Comparison of ENCODE assay signal across 1 fruit fly cellular context in genomic region chrX:12496930-12497329, dm6.
TF ChIP-seq lines count a peak whose summit lies in the region.

mdu (plus strand) TSS chrX:12497188.

TF ChIP-seq in whole organism, embryonic, 481 proteins besides CTCF, POLR2A, EP300 and RAD21 (continued from another document and continues in another):
- no peak for TF ChIP-seq ATbp (GFP tag; optimal IDR thresholded peaks at IDR 0.05; lab: Kevin White, UChicago)
- no peak for TF ChIP-seq CG13775 (GFP tag; optimal IDR thresholded peaks at IDR 0.05; lab: Kevin White, UChicago)
- TF ChIP-seq CG10543 (GFP tag; optimal IDR thresholded peaks at IDR 0.05; lab: Kevin White, UChicago): peak; percentile 7
- peak; percentile 54 for TF ChIP-seq CG3847 (GFP tag; IDR thresholded peaks at IDR 0.05; lab: Robert Waterston, UW)
- TF ChIP-seq wdn (GFP tag; IDR thresholded peaks at IDR 0.05; lab: Robert Waterston, UW): no peak
- TF ChIP-seq CG17612 (GFP tag; IDR thresholded peaks at IDR 0.05; lab: Robert Waterston, UW): no peak
- no peak for TF ChIP-seq CG7987 (GFP tag; optimal IDR thresholded peaks at IDR 0.05; lab: Kevin White, UChicago)
- TF ChIP-seq Bgb (GFP tag; IDR thresholded peaks at IDR 0.05; lab: Robert Waterston, UW; ENCODE audit: partially characterized antibody): peak; percentile 60
- 0 out of 4 replicates have a peak, but pooled peaks have one; percentile 60 for TF ChIP-seq chinmo (GFP tag; IDR thresholded peaks at IDR 0.05; lab: Robert Waterston, UW; ENCODE audit: partially characterized antibody)
- TF ChIP-seq CG33557 (GFP tag; optimal IDR thresholded peaks at IDR 0.05; lab: Kevin White, UChicago): no peak
- TF ChIP-seq prd (optimal IDR thresholded peaks at IDR 0.05; lab: Kevin White, UChicago): no peak
- peak; percentile 46; the same call in 2 of the 3 replicates for TF ChIP-seq prd (GFP tag; IDR thresholded peaks at IDR 0.05; lab: Robert Waterston, UW)
- TF ChIP-seq CG12942 (GFP tag; optimal IDR thresholded peaks at IDR 0.05; lab: Kevin White, UChicago): peak; percentile 8
- TF ChIP-seq CG10147 (GFP tag; optimal IDR thresholded peaks at IDR 0.05; lab: Kevin White, UChicago): no peak
- peak; percentile 61 for TF ChIP-seq nmo (GFP tag; optimal IDR thresholded peaks at IDR 0.05; lab: Kevin White, UChicago)
- TF ChIP-seq Ptx1 (GFP tag; IDR thresholded peaks at IDR 0.05; lab: Robert Waterston, UW): peak; percentile 53; the same call in 1 of the 2 replicates
- TF ChIP-seq CG7928 (GFP tag; optimal IDR thresholded peaks at IDR 0.05; lab: Kevin White, UChicago): peak; percentile 84
- no peak for TF ChIP-seq cg (GFP tag; optimal IDR thresholded peaks at IDR 0.05; lab: Kevin White, UChicago)
- peak; percentile 71 for TF ChIP-seq CoRest (tag; optimal IDR thresholded peaks at IDR 0.05; lab: Kevin White, UChicago)
- TF ChIP-seq Hmr (GFP tag; optimal IDR thresholded peaks at IDR 0.05; lab: Kevin White, UChicago): peak; percentile 15
- no peak for TF ChIP-seq crp (GFP tag; optimal IDR thresholded peaks at IDR 0.05; lab: Kevin White, UChicago)
- TF ChIP-seq CG10462 (GFP tag; optimal IDR thresholded peaks at IDR 0.05; lab: Kevin White, UChicago): no peak
- no peak for TF ChIP-seq ftz-f1 (GFP tag; optimal IDR thresholded peaks at IDR 0.05; lab: Kevin White, UChicago)
- TF ChIP-seq CG14860 (GFP tag; IDR thresholded peaks at IDR 0.05; lab: Robert Waterston, UW; ENCODE audit: partially characterized antibody): no peak
- no peak for TF ChIP-seq ERR (GFP tag; optimal IDR thresholded peaks at IDR 0.05; lab: Kevin White, UChicago)
- TF ChIP-seq CG16863 (GFP tag; optimal IDR thresholded peaks at IDR 0.05; lab: Kevin White, UChicago): no peak
- no peak for TF ChIP-seq ase (GFP tag; IDR thresholded peaks at IDR 0.05; lab: Robert Waterston, UW)
- no peak for TF ChIP-seq gsb (GFP tag; IDR thresholded peaks at IDR 0.05; lab: Robert Waterston, UW)
- no peak for TF ChIP-seq danr (GFP tag; IDR thresholded peaks at IDR 0.05; lab: Robert Waterston, UW)
- no peak for TF ChIP-seq slp2 (GFP tag; optimal IDR thresholded peaks at IDR 0.05; lab: Kevin White, UChicago)
- TF ChIP-seq Doc3 (GFP tag; IDR thresholded peaks at IDR 0.05; lab: Robert Waterston, UW; ENCODE audit: partially characterized antibody): no peak
- peak; percentile 21 for TF ChIP-seq dmrt11E (tag; optimal IDR thresholded peaks at IDR 0.05; lab: Kevin White, UChicago)
- TF ChIP-seq ab (GFP tag; optimal IDR thresholded peaks at IDR 0.05; lab: Kevin White, UChicago): no peak
- TF ChIP-seq trh (GFP tag; optimal IDR thresholded peaks at IDR 0.05; lab: Kevin White, UChicago): no peak
- 0 out of 2 replicates have a peak, but pooled peaks have one; percentile 14 for TF ChIP-seq ato (GFP tag; IDR thresholded peaks at IDR 0.05; lab: Robert Waterston, UW; ENCODE audit: partially characterized antibody)
- peak; percentile 34; the same call in 1 of the 2 replicates for TF ChIP-seq E2f1 (GFP tag; IDR thresholded peaks at IDR 0.05; lab: Robert Waterston, UW)
- TF ChIP-seq CG9437 (GFP tag; optimal IDR thresholded peaks at IDR 0.05; lab: Kevin White, UChicago): peak; percentile 29
- TF ChIP-seq CG12659 (GFP tag; optimal IDR thresholded peaks at IDR 0.05; lab: Kevin White, UChicago): peak; percentile 36
- no peak for TF ChIP-seq Deaf1 (tag; optimal IDR thresholded peaks at IDR 0.05; lab: Kevin White, UChicago)
- no peak for TF ChIP-seq klu (GFP tag; IDR thresholded peaks at IDR 0.05; lab: Robert Waterston, UW)
- peak; percentile 5 for TF ChIP-seq CG1602 (GFP tag; optimal IDR thresholded peaks at IDR 0.05; lab: Kevin White, UChicago)
- peak; percentile 5 for TF ChIP-seq CG10267 (tag; optimal IDR thresholded peaks at IDR 0.05; lab: Kevin White, UChicago)
- peak; percentile 38; the same call in 1 of the 2 replicates for TF ChIP-seq ranshi (GFP tag; IDR thresholded peaks at IDR 0.05; lab: Robert Waterston, UW)
- TF ChIP-seq Gsc (GFP tag; IDR thresholded peaks at IDR 0.05; lab: Robert Waterston, UW): no peak
- no peak for TF ChIP-seq Awh (GFP tag; IDR thresholded peaks at IDR 0.05; lab: Robert Waterston, UW)
- TF ChIP-seq CG1832 (GFP tag; optimal IDR thresholded peaks at IDR 0.05; lab: Kevin White, UChicago): no peak
- no peak for TF ChIP-seq ro (GFP tag; IDR thresholded peaks at IDR 0.05; lab: Robert Waterston, UW)
- TF ChIP-seq NC2β (GFP tag; optimal IDR thresholded peaks at IDR 0.05; lab: Kevin White, UChicago): no peak
- no peak for TF ChIP-seq salm (tag; optimal IDR thresholded peaks at IDR 0.05; lab: Kevin White, UChicago)
- peak; percentile 42 for TF ChIP-seq sug (tag; optimal IDR thresholded peaks at IDR 0.05; lab: Kevin White, UChicago)
- TF ChIP-seq HmgZ (tag; optimal IDR thresholded peaks at IDR 0.05; lab: Kevin White, UChicago): no peak
- no peak for TF ChIP-seq bsh (GFP tag; optimal IDR thresholded peaks at IDR 0.05; lab: Kevin White, UChicago)
- TF ChIP-seq ac (GFP tag; optimal IDR thresholded peaks at IDR 0.05; lab: Kevin White, UChicago): no peak
- 0 out of 2 replicates have a peak, but pooled peaks have one; percentile 35 for TF ChIP-seq CG32532 (GFP tag; IDR thresholded peaks at IDR 0.05; lab: Robert Waterston, UW)
- TF ChIP-seq tll (GFP tag; optimal IDR thresholded peaks at IDR 0.05; lab: Kevin White, UChicago): no peak
- no peak for TF ChIP-seq CG8359 (GFP tag; optimal IDR thresholded peaks at IDR 0.05; lab: Kevin White, UChicago; ENCODE audit: borderline replicate concordance)
- TF ChIP-seq CG5180 (GFP tag; optimal IDR thresholded peaks at IDR 0.05; lab: Kevin White, UChicago): no peak
- no peak for TF ChIP-seq sisA (GFP tag; IDR thresholded peaks at IDR 0.05; lab: Robert Waterston, UW)
- TF ChIP-seq ewg (GFP tag; optimal IDR thresholded peaks at IDR 0.05; lab: Kevin White, UChicago): no peak
- peak; percentile 11 for TF ChIP-seq Lhr (GFP tag; optimal IDR thresholded peaks at IDR 0.05; lab: Kevin White, UChicago)
- peak; percentile 46 for TF ChIP-seq CG7839 (tag; optimal IDR thresholded peaks at IDR 0.05; lab: Kevin White, UChicago)
- 0 out of 2 replicates have a peak, but pooled peaks have one; percentile 18 for TF ChIP-seq CG9215 (GFP tag; IDR thresholded peaks at IDR 0.05; lab: Robert Waterston, UW)
- TF ChIP-seq Aef1 (GFP tag; IDR thresholded peaks at IDR 0.05; lab: Robert Waterston, UW): peak; percentile 31; the same call in 1 of the 3 replicates
- peak; percentile 42 for TF ChIP-seq CG2120 (GFP tag; optimal IDR thresholded peaks at IDR 0.05; lab: Kevin White, UChicago)
- no peak for TF ChIP-seq Blimp-1 (GFP tag; optimal IDR thresholded peaks at IDR 0.05; lab: Kevin White, UChicago)
- TF ChIP-seq CG16813 (GFP tag; IDR thresholded peaks at IDR 0.05; lab: Robert Waterston, UW; ENCODE audit: partially characterized antibody): 0 out of 3 replicates have a peak, but pooled peaks have one; percentile 30
- no peak for TF ChIP-seq zf30C (GFP tag; optimal IDR thresholded peaks at IDR 0.05; lab: Kevin White, UChicago)
- TF ChIP-seq eyg (GFP tag; optimal IDR thresholded peaks at IDR 0.05; lab: Kevin White, UChicago): no peak
- no peak for TF ChIP-seq Dad (GFP tag; optimal IDR thresholded peaks at IDR 0.05; lab: Kevin White, UChicago)
- TF ChIP-seq lilli (GFP tag; optimal IDR thresholded peaks at IDR 0.05; lab: Kevin White, UChicago): peak; percentile 20
- no peak for TF ChIP-seq tap (tag; optimal IDR thresholded peaks at IDR 0.05; lab: Kevin White, UChicago)
- peak; percentile 31 for TF ChIP-seq CG14710 (tag; optimal IDR thresholded peaks at IDR 0.05; lab: Kevin White, UChicago)
- 0 out of 3 replicates have a peak, but pooled peaks have one; percentile 15 for TF ChIP-seq zfh1 (GFP tag; IDR thresholded peaks at IDR 0.05; lab: Robert Waterston, UW)
- TF ChIP-seq crol (GFP tag; IDR thresholded peaks at IDR 0.05; lab: Robert Waterston, UW): no peak
- TF ChIP-seq CG18262 (tag; optimal IDR thresholded peaks at IDR 0.05; lab: Kevin White, UChicago): peak; percentile 33
- no peak for TF ChIP-seq p53 (GFP tag; optimal IDR thresholded peaks at IDR 0.05; lab: Kevin White, UChicago)
- no peak for TF ChIP-seq Dfd (GFP tag; optimal IDR thresholded peaks at IDR 0.05; lab: Kevin White, UChicago)
- no peak for TF ChIP-seq pan (optimal IDR thresholded peaks at IDR 0.05; lab: Kevin White, UChicago)
- no peak for TF ChIP-seq pan (GFP tag; optimal IDR thresholded peaks at IDR 0.05 in 1 of 2, IDR thresholded peaks at IDR 0.05 in 1 of 2)
- no peak for TF ChIP-seq ttk (GFP tag; IDR thresholded peaks at IDR 0.05; lab: Robert Waterston, UW)
- peak; percentile 83 for TF ChIP-seq sd (tag; optimal IDR thresholded peaks at IDR 0.05; lab: Kevin White, UChicago)
- TF ChIP-seq CG11696 (GFP tag; IDR thresholded peaks at IDR 0.05; lab: Robert Waterston, UW): no peak
- peak; percentile 40; the same call in 2 of the 3 replicates for TF ChIP-seq HLH4C (GFP tag; IDR thresholded peaks at IDR 0.05; lab: Robert Waterston, UW; ENCODE audit: partially characterized antibody)
- peak in 1 of 2 experiments; percentile 2 for TF ChIP-seq Pdp1 (GFP tag; optimal IDR thresholded peaks at IDR 0.05; lab: Kevin White, UChicago)
- 0 out of 3 replicates have a peak, but pooled peaks have one; percentile 36 for TF ChIP-seq ci (GFP tag; IDR thresholded peaks at IDR 0.05; lab: Robert Waterston, UW)
- TF ChIP-seq CG2712 (tag; optimal IDR thresholded peaks at IDR 0.05; lab: Kevin White, UChicago): peak; percentile 35
- TF ChIP-seq Meics (GFP tag; optimal IDR thresholded peaks at IDR 0.05; lab: Kevin White, UChicago): peak; percentile 26
- TF ChIP-seq jigr1 (GFP tag; IDR thresholded peaks at IDR 0.05; lab: Robert Waterston, UW): no peak
- no peak for TF ChIP-seq Drgx (GFP tag; IDR thresholded peaks at IDR 0.05; lab: Robert Waterston, UW)
- TF ChIP-seq Dp (GFP tag; optimal IDR thresholded peaks at IDR 0.05; lab: Kevin White, UChicago): peak; percentile 30
- peak; percentile 71; the same call in 1 of the 2 replicates for TF ChIP-seq bbx (GFP tag; IDR thresholded peaks at IDR 0.05; lab: Robert Waterston, UW; ENCODE audit: partially characterized antibody)
- peak; percentile 29; the same call in 1 of the 2 replicates for TF ChIP-seq CG13287 (GFP tag; IDR thresholded peaks at IDR 0.05; lab: Robert Waterston, UW; ENCODE audit: partially characterized antibody)
- TF ChIP-seq CrebB (tag; optimal IDR thresholded peaks at IDR 0.05; lab: Kevin White, UChicago): no peak
- no peak for TF ChIP-seq CG16779 (GFP tag; IDR thresholded peaks at IDR 0.05; lab: Robert Waterston, UW)
- TF ChIP-seq CG11085 (GFP tag; IDR thresholded peaks at IDR 0.05; lab: Robert Waterston, UW): no peak
- TF ChIP-seq CG3065 (GFP tag; optimal IDR thresholded peaks at IDR 0.05; lab: Kevin White, UChicago): no peak
- TF ChIP-seq CG4707 (GFP tag; optimal IDR thresholded peaks at IDR 0.05; lab: Kevin White, UChicago): no peak
- peak; percentile 57; the same call in 1 of the 2 replicates for TF ChIP-seq Rfx (GFP tag; IDR thresholded peaks at IDR 0.05; lab: Robert Waterston, UW)
- peak; percentile 47 for TF ChIP-seq phol (tag; optimal IDR thresholded peaks at IDR 0.05; lab: Kevin White, UChicago)
- no peak for TF ChIP-seq crc (GFP tag; optimal IDR thresholded peaks at IDR 0.05; lab: Kevin White, UChicago)
- peak in 1 of 2 experiments; percentile 32 for TF ChIP-seq dpn (GFP tag; optimal IDR thresholded peaks at IDR 0.05; lab: Kevin White, UChicago)
- TF ChIP-seq Ssrp (tag; optimal IDR thresholded peaks at IDR 0.05; lab: Kevin White, UChicago): peak; percentile 25
- no peak for TF ChIP-seq otp (GFP tag; IDR thresholded peaks at IDR 0.05; lab: Robert Waterston, UW)
- TF ChIP-seq tna (GFP tag; IDR thresholded peaks at IDR 0.05; lab: Robert Waterston, UW; ENCODE audit: partially characterized antibody): peak; percentile 35; the same call in 1 of the 2 replicates
- no peak for TF ChIP-seq CG11247 (GFP tag; IDR thresholded peaks at IDR 0.05; lab: Robert Waterston, UW)
- TF ChIP-seq Camta (GFP tag; optimal IDR thresholded peaks at IDR 0.05; lab: Kevin White, UChicago): no peak
- TF ChIP-seq vnd (GFP tag; IDR thresholded peaks at IDR 0.05; lab: Robert Waterston, UW; ENCODE audit: partially characterized antibody): no peak
- peak; percentile 8 for TF ChIP-seq Sox102F (GFP tag; optimal IDR thresholded peaks at IDR 0.05; lab: Kevin White, UChicago)
- TF ChIP-seq chm (GFP tag; IDR thresholded peaks at IDR 0.05; lab: Robert Waterston, UW): peak; percentile 54
- no peak for TF ChIP-seq CG18476 (GFP tag; optimal IDR thresholded peaks at IDR 0.05; lab: Kevin White, UChicago)
- peak; percentile 11 for TF ChIP-seq CG9817 (tag; optimal IDR thresholded peaks at IDR 0.05; lab: Kevin White, UChicago)
- TF ChIP-seq Oli (tag; optimal IDR thresholded peaks at IDR 0.05; lab: Kevin White, UChicago): peak; percentile 19
- 0 out of 2 replicates have a peak, but pooled peaks have one; percentile 21 for TF ChIP-seq CG6689 (GFP tag; IDR thresholded peaks at IDR 0.05; lab: Robert Waterston, UW)
- TF ChIP-seq CG12299 (tag; optimal IDR thresholded peaks at IDR 0.05; lab: Kevin White, UChicago): no peak
- TF ChIP-seq corto (GFP tag; optimal IDR thresholded peaks at IDR 0.05; lab: Kevin White, UChicago): no peak
- no peak for TF ChIP-seq H15 (GFP tag; IDR thresholded peaks at IDR 0.05; lab: Robert Waterston, UW)
- no peak for TF ChIP-seq Max (GFP tag; optimal IDR thresholded peaks at IDR 0.05; lab: Kevin White, UChicago)
- TF ChIP-seq CG7963 (GFP tag; IDR thresholded peaks at IDR 0.05; lab: Robert Waterston, UW; ENCODE audit: partially characterized antibody): 0 out of 3 replicates have a peak, but pooled peaks have one; percentile 46
- TF ChIP-seq row (GFP tag; IDR thresholded peaks at IDR 0.05; lab: Robert Waterston, UW): peak; percentile 81
- TF ChIP-seq trem (tag; optimal IDR thresholded peaks at IDR 0.05; lab: Kevin White, UChicago): no peak
- TF ChIP-seq CG30020 (tag; optimal IDR thresholded peaks at IDR 0.05; lab: Kevin White, UChicago): peak; percentile 13
- no peak for TF ChIP-seq Neu2 (GFP tag; optimal IDR thresholded peaks at IDR 0.05; lab: Kevin White, UChicago; ENCODE audit: borderline replicate concordance)
- no peak for TF ChIP-seq CG6854 (GFP tag; optimal IDR thresholded peaks at IDR 0.05; lab: Kevin White, UChicago)
- no peak for TF ChIP-seq CG17385 (GFP tag; optimal IDR thresholded peaks at IDR 0.05; lab: Kevin White, UChicago)
- peak; percentile 41 for TF ChIP-seq stwl (tag; optimal IDR thresholded peaks at IDR 0.05; lab: Kevin White, UChicago)
- no peak for TF ChIP-seq Chrac-16 (GFP tag; optimal IDR thresholded peaks at IDR 0.05; lab: Kevin White, UChicago)
- peak; percentile 61 for TF ChIP-seq Myb (GFP tag; optimal IDR thresholded peaks at IDR 0.05; lab: Kevin White, UChicago)
- TF ChIP-seq Ets65A (GFP tag; lab: Kevin White, UChicago): peak; percentile 19
- TF ChIP-seq CG2199 (GFP tag; IDR thresholded peaks at IDR 0.05; lab: Robert Waterston, UW): no peak
- no peak for TF ChIP-seq mirr (GFP tag; optimal IDR thresholded peaks at IDR 0.05; lab: Kevin White, UChicago)
